Fruit fly (Drosophila melanogaster) Kc167 (cell line): ENCODE measurements around the gene Akr1B.
"Not testable (repeated sequence)": the region's sequence is repeated elsewhere in the genome, so short reads cannot be mapped to it uniquely, and the experiment has no call there.

Source experiments
- Myc ChIP-seq: fragments of >200 bp; optimal IDR thresholded peaks from 2 replicates; lab custom pipeline; 2017; ENCODE audit warnings: missing external identifiers
- Sin3A ChIP-seq: fragments of >200 bp; optimal IDR thresholded peaks from 2 replicates; lab custom pipeline; 2018; ENCODE audit warnings: missing external identifiers
- h ChIP-seq: fragments of >200 bp; optimal IDR thresholded peaks from 3 replicates; lab custom pipeline; 2018; ENCODE audit warnings: missing external identifiers
- insv ChIP-seq: fragments of >200 bp; optimal IDR thresholded peaks from 3 replicates; lab custom pipeline; 2018; ENCODE audit warnings: missing external identifiers
- psq ChIP-seq: fragments of >200 bp; optimal IDR thresholded peaks from 2 replicates; lab custom pipeline; 2017; ENCODE audit warnings: missing external identifiers
- ttk ChIP-seq: sonication (Bioruptor generic); optimal IDR thresholded peaks from 2 replicates; lab custom pipeline; 2017; ENCODE audit warnings: missing external identifiers

The Akr1B gene

DNA sequence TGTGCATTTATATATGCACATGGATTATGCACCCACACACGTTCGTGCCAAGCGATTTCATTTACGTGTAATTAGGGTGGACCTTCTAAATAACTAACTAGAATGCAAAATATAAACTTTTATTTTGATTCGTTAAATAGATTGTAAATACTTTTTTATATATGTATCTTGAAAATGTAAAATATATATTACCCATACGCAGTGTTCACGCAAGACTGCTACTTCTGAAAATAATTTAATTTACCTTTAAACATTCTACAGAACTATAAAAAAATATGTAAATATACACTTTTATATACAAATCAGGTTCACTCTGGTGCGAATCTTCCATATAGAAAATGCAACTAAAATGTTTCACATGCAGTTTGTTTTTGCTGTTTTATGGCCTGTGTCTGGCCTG is 30.4 kb downstream of the Akr1B start:
- no peak for TF ChIP-seq h (lab: Kevin White, UChicago)
- no peak for TF ChIP-seq Myc (lab: Kevin White, UChicago)
- TF ChIP-seq psq = no peak
- no peak for TF ChIP-seq ttk (lab: Kevin White, UChicago)
- no peak for TF ChIP-seq insv
- no peak for TF ChIP-seq Sin3A

DNA sequence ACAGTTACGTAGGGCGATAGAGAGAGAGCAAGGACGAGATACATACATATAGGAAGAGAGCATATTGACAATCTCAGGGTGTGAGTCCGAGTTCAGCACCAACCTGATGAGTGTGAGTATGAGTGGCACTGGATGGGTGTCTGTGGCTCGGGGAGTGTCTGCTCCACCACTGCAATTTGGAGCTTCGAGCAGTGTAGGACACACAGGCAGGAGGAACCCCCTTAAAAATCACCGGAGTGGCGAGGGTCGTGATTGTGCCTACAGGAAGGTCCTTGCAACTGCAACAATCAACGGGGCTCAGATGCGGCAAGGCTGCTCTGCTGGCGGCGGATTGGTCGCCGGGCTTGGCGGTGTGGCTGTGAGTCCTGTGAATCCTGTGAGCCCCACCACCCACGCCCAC is 32.4 kb downstream of the Akr1B start:
- TF ChIP-seq Sin3A (no peak), insv (no peak), Myc (lab: Kevin White, UChicago) (no peak), ttk (lab: Kevin White, UChicago) (no peak), h (lab: Kevin White, UChicago) (no peak), psq (no peak)

DNA sequence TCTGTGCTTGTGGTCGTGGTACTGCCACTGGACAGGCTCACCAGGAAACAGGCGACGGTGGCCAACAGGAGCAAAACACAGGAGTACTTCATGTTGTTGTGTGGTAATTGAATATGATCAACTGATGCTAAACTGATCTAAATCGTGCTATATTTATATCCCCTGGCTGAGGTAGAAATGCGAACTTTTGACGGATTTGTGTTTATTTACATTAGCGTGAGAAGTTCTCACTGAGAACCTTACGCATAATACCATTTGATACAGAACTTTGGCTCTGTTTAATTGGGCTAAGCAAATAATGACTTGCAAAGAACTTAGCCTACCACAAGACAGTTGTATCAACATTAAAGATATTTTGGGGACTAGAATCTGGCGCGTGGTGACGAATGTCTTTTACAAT is 33.0 kb downstream of the Akr1B start, which contains the start of gene CG33268:
TSS of gene CG33268 (minus strand) at position 101 of the 400 bp plus-strand sequence.
- TF ChIP-seq Sin3A (no peak), h (lab: Kevin White, UChicago) (no peak), Myc (lab: Kevin White, UChicago) (no peak), insv (no peak), ttk (lab: Kevin White, UChicago) (no peak), psq (no peak)

- TF ChIP-seq insv, psq, Sin3A: not testable (repeated sequence)
These were observed 34.8 kb downstream of the Akr1B start, which contains the start of gene CG7377 for dm6 chr3L:11589395-11589794. Gene CG7377 (plus strand): TSS chr3L:11589695.

DNA sequence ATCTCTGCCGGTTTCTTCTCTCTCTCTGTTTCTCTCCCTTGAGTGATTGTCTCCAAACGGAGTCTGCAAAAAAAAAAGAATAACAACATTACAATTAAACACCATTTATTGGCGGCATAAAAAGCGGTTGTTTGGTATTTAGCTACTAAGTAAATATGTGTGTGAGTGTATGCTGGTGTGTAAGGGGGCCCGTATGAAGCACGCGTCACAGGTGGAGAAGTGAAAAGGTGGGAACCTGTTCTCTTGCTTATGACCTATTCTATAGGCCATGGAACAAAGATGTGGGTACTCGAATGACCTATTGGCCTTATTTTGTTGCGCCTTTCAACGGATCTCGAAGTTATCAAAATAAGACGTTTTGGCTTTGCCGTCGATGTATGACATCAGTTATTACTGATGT is 35.6 kb downstream of the Akr1B start:
- no peak for TF ChIP-seq h (lab: Kevin White, UChicago)
- no peak for TF ChIP-seq psq
- no peak for TF ChIP-seq Myc (lab: Kevin White, UChicago)
- no peak for TF ChIP-seq insv
- no peak for TF ChIP-seq Sin3A
- TF ChIP-seq ttk (lab: Kevin White, UChicago) = no peak

DNA sequence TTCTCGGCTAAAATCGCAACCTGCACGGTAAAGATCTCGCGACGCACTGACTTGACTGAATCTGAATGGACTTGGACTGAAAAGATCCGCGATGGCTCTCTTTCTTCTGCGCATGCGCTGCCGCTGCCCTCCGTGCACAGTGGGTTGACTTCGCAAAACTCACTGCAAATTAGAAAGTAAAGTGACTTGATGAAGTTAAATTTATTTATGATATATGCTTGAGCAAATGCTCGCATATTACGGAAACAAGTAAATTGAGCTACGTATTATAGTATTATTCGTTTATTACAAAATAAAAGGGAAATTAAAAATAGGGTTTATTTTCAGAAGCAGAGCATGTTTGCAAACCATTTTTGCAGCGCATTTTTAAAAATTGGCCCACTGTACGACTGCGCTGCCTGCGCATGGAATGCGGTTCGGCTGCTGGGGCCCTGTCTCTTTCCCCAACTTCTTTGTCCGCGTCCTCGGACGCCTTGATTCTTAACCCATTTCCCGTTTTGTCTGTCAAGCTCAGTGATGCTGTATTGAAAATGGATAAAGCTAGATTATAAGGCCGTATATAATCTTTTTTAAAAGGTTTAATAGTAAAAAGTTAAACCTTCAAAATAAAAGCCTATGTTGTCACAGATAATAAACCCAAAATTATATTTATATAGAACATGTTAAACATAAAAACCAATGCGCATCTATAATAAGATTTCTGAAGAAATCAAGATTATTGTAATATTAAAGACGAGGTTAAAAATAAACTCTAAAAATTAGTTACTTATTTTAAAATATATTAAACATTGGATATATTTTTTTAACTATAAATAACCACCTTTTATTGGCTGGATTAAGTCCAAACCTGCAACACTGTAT is 36.2 kb downstream of the Akr1B start, which contains the start of gene rt:
TSS of gene rt (minus strand) at position 51 of the 861 bp plus-strand sequence.
- no peak for TF ChIP-seq Sin3A
- TF ChIP-seq psq = no peak
- TF ChIP-seq ttk (lab: Kevin White, UChicago) = no peak
- no peak for TF ChIP-seq insv
- TF ChIP-seq Myc (lab: Kevin White, UChicago) = no peak
- no peak for TF ChIP-seq h (lab: Kevin White, UChicago)

- TF ChIP-seq ttk (lab: Kevin White, UChicago) (no peak), Myc (lab: Kevin White, UChicago) (no peak), h (lab: Kevin White, UChicago) (no peak), Sin3A (no peak), psq (no peak)
These were observed 37.3 kb downstream of the Akr1B start for dm6 chr3L:11586794-11587462.

DNA sequence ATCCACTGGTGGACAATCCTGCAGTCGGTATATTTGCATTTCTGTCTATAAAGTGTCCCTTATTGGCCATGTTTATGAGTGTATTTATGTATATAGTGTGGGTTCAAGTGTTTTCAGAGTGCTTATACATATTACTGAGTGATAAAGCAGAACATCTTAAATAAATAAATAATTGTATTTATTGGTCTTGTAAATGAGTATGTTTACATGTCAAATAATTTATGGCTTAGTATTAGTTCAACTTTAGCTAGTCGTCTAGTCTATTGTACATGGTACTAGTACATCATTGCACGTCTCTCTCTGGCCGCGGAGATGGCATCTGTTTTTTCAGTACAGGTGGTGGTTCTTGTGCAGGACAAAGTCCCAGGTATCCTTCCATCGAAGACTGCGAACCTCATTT is 40.2 kb downstream of the Akr1B start, which contains the start of gene CG32086:
TSS of gene CG32086 (minus strand) at position 101 of the 400 bp plus-strand sequence.
- TF ChIP-seq psq (no peak), Myc (lab: Kevin White, UChicago) (no peak), insv (no peak), Sin3A (no peak), ttk (lab: Kevin White, UChicago) (no peak), h (lab: Kevin White, UChicago) (no peak)

- no peak for TF ChIP-seq ttk (lab: Kevin White, UChicago)
- no peak for TF ChIP-seq Sin3A
These were observed 42.1 kb downstream of the Akr1B start, which contains the start of gene CG33269 for dm6 chr3L:11582097-11582496. Gene CG33269 (minus strand): TSS chr3L:11582197.

dm6 chr3L:11580919-11581318 is 43.3 kb downstream of the Akr1B start, which contains the start of gene CG43391:
Gene CG43391 (minus strand): TSS chr3L:11581019.
- TF ChIP-seq Myc (lab: Kevin White, UChicago) (no peak), psq (no peak), ttk (lab: Kevin White, UChicago) (no peak), insv (no peak), h (lab: Kevin White, UChicago) (no peak), Sin3A (no peak)

DNA sequence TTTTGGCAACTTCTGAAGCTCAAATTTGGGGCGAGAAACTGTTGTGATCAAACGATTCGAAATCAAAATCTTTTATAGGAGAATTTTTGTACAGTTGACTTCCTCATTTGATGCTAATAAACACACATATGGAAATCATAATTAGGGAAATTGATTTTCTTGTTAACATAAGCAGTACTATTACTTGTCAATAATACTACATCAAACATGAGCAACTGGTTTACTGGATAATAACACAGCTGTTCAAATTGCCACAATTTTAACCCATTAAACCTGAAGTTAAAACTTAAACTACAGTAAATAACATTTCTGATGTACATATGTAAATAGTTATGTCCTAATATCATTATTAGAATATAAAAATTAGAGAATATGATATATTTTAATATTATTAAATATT is 44.3 kb downstream of the Akr1B start, which contains the start of gene CG43390:
TSS of gene CG43390 (minus strand) at position 32 of the 400 bp plus-strand sequence.
- TF ChIP-seq h (lab: Kevin White, UChicago) (no peak), Sin3A (no peak), insv (no peak), Myc (lab: Kevin White, UChicago) (no peak), ttk (lab: Kevin White, UChicago) (no peak), psq (no peak)

DNA sequence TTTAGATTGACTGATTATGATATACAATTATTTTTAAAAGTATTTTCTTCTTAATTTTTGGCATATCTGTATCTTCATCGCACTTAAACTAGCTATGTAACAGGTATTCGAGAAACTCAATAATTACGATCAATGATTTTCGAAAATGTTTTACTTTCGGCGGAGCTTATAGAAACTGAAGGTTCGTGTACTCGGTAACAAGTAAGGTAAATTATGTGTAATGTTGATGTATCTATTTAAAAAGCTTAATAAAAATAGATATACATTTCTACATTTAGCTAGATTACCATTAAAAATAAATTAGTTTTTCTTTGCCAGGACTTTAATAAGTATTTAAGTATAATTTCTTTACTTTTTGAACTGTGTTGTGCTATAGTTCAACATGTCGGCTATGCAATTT is 45.3 kb downstream of the Akr1B start:
- TF ChIP-seq Myc (lab: Kevin White, UChicago) (no peak), insv (no peak), Sin3A (no peak), psq (no peak), ttk (lab: Kevin White, UChicago) (no peak), h (lab: Kevin White, UChicago) (no peak)
